Fruit fly (Drosophila melanogaster) whole organism, embryonic: Measurements from ENCODE around the gene GstD10.

Experiments used
- Asciz ChIP-seq: fragments of 200-800 bp; sonication (Bioruptor generic); optimal IDR thresholded peaks from 2 replicates; lab custom pipeline; 2017; ENCODE audit warnings: missing biosample characterization, mild to moderate bottlenecking, missing genetic modification characterization, missing genetic modification reagents
- Bgb ChIP-seq: fragments of 200-800 bp; sonication (Bioruptor generic); IDR thresholded peaks from 2 replicates; pipeline ENCODE4 v1.3.6; 2022; ENCODE audit warnings: missing biosample characterization, missing genetic modification characterization; ENCODE audit not compliant: partially characterized antibody
- BtbVII ChIP-seq: fragments of 200-800 bp; sonication (Bioruptor generic); optimal IDR thresholded peaks from 3 replicates; lab custom pipeline; 2017; ENCODE audit warnings: missing biosample characterization, mild to moderate bottlenecking, missing genetic modification characterization
- CG10209 ChIP-seq: fragments of 200-800 bp; sonication (Bioruptor generic); optimal IDR thresholded peaks from 3 replicates; lab custom pipeline; 2017; ENCODE audit warnings: missing biosample characterization, mild to moderate bottlenecking, missing genetic modification characterization, missing genetic modification reagents
- CG10274 ChIP-seq: fragments of 200-800 bp; sonication (Bioruptor generic); optimal IDR thresholded peaks from 3 replicates; lab custom pipeline; 2017; ENCODE audit warnings: missing biosample characterization, mild to moderate bottlenecking, missing genetic modification characterization
- CG11093 ChIP-seq: fragments of 200-800 bp; sonication (Bioruptor generic); IDR thresholded peaks from 3 replicates; pipeline ENCODE4 v1.3.6; 2022; ENCODE audit warnings: missing biosample characterization, missing genetic modification characterization
- CG11723 ChIP-seq: fragments of 200-800 bp; sonication (Bioruptor generic); optimal IDR thresholded peaks from 2 replicates; lab custom pipeline; 2017; ENCODE audit warnings: missing biosample characterization, mild to moderate bottlenecking, missing genetic modification characterization
- CG13296 ChIP-seq: fragments of 200-800 bp; sonication (Bioruptor generic); optimal IDR thresholded peaks from 3 replicates; lab custom pipeline; 2018; ENCODE audit warnings: missing biosample characterization, mild to moderate bottlenecking, missing genetic modification characterization
- CG13775 ChIP-seq: fragments of 200-800 bp; sonication (Bioruptor generic); optimal IDR thresholded peaks from 3 replicates; lab custom pipeline; 2017; ENCODE audit warnings: missing biosample characterization, mild to moderate bottlenecking, missing genetic modification characterization
- CG15073 ChIP-seq: fragments of 200-800 bp; sonication (Bioruptor generic); optimal IDR thresholded peaks from 2 replicates; lab custom pipeline; 2016; ENCODE audit warnings: missing biosample characterization, missing genetic modification characterization
- CG17385 ChIP-seq: fragments of 200-800 bp; sonication (Bioruptor generic); optimal IDR thresholded peaks from 3 replicates; lab custom pipeline; 2018; ENCODE audit warnings: missing biosample characterization, mild to moderate bottlenecking, missing genetic modification characterization
- CG1792 ChIP-seq: fragments of 200-800 bp; sonication (Bioruptor generic); optimal IDR thresholded peaks from 2 replicates; lab custom pipeline; 2016; ENCODE audit warnings: missing biosample characterization, missing genetic modification characterization
- CG34376 ChIP-seq: fragments of 200-800 bp; sonication (Bioruptor generic); optimal IDR thresholded peaks from 2 replicates; lab custom pipeline; 2018; ENCODE audit warnings: missing biosample characterization, mild to moderate bottlenecking, missing genetic modification characterization
- CG4424 ChIP-seq: fragments of 200-800 bp; sonication (Bioruptor generic); optimal IDR thresholded peaks from 3 replicates; lab custom pipeline; 2016; ENCODE audit warnings: missing biosample characterization, missing genetic modification characterization
- CG6689 ChIP-seq: fragments of 200-800 bp; sonication (Bioruptor generic); IDR thresholded peaks from 2 replicates; pipeline ENCODE4 v1.3.6; 2022; ENCODE audit warnings: missing biosample characterization, missing genetic modification characterization
- CG6813 ChIP-seq: fragments of 200-800 bp; sonication (Bioruptor generic); optimal IDR thresholded peaks from 2 replicates; lab custom pipeline; 2017; ENCODE audit warnings: missing biosample characterization, missing genetic modification characterization, mild to moderate bottlenecking, moderate library complexity, missing genetic modification reagents
- CG7786 ChIP-seq: fragments of 200-800 bp; sonication (Bioruptor generic); optimal IDR thresholded peaks from 2 replicates; lab custom pipeline; 2016; ENCODE audit warnings: missing biosample characterization, missing genetic modification characterization
- CG7963 ChIP-seq: fragments of 200-800 bp; sonication (Bioruptor generic); IDR thresholded peaks from 3 replicates; pipeline ENCODE4 v1.3.6; 2022; ENCODE audit warnings: missing biosample characterization, missing genetic modification characterization; ENCODE audit not compliant: partially characterized antibody
- CG8388 ChIP-seq: fragments of 200-800 bp; sonication (Bioruptor generic); optimal IDR thresholded peaks from 2 replicates; lab custom pipeline; 2019; ENCODE audit warnings: missing biosample characterization, mild to moderate bottlenecking, missing genetic modification characterization, moderate library complexity
- CG9932 ChIP-seq: fragments of 200-800 bp; sonication (Bioruptor generic); IDR thresholded peaks from 2 replicates; pipeline ENCODE4 v1.3.6; 2022; ENCODE audit warnings: missing biosample characterization, missing genetic modification characterization
- Fer2 ChIP-seq: fragments of 200-800 bp; sonication (Bioruptor generic); optimal IDR thresholded peaks from 2 replicates; lab custom pipeline; 2018; ENCODE audit warnings: missing biosample characterization, mild to moderate bottlenecking, missing genetic modification characterization, moderate library complexity
- GATAe ChIP-seq: fragments of 200-800 bp; sonication (Bioruptor generic); conservative IDR thresholded peaks from 2 replicates; pipeline ENCODE4 v1.3.6; 2022; ENCODE audit warnings: missing biosample characterization, missing genetic modification characterization
- Hey ChIP-seq: fragments of 200-800 bp; sonication (Bioruptor generic); optimal IDR thresholded peaks from 3 replicates; lab custom pipeline; 2018; ENCODE audit warnings: missing biosample characterization, mild to moderate bottlenecking, missing genetic modification characterization
- Hr51 ChIP-seq, 2 experiments: fragments of 200-800 bp; sonication (Bioruptor generic); optimal IDR thresholded peaks; 2 replicates in 1 of 2; 3 replicates in 1 of 2; lab custom pipeline; 2016 to 2018; ENCODE audit warnings: missing biosample characterization in 2 of 2, missing genetic modification characterization in 2 of 2, mild to moderate bottlenecking in 1 of 2, moderate library complexity in 1 of 2
- Kr ChIP-seq: fragments of 200-800 bp; sonication (Bioruptor generic); optimal IDR thresholded peaks from 2 replicates; lab custom pipeline; 2017; ENCODE audit warnings: missing biosample characterization, mild to moderate bottlenecking, missing genetic modification characterization
- Meics ChIP-seq: fragments of 200-800 bp; sonication (Bioruptor generic); optimal IDR thresholded peaks from 2 replicates; lab custom pipeline; 2017; ENCODE audit warnings: missing biosample characterization, mild to moderate bottlenecking, missing genetic modification characterization
- Mrtf ChIP-seq: fragments of 200-800 bp; sonication (Bioruptor generic); IDR thresholded peaks from 3 replicates; pipeline ENCODE4 v1.3.6; 2022; ENCODE audit warnings: missing biosample characterization, missing genetic modification characterization
- Optix ChIP-seq: fragments of 200-800 bp; sonication (Bioruptor generic); IDR thresholded peaks from 3 replicates; pipeline ENCODE4 v1.3.6; 2022; ENCODE audit warnings: missing biosample characterization, missing genetic modification characterization
- Xbp1 ChIP-seq: fragments of 200-800 bp; sonication (Bioruptor generic); optimal IDR thresholded peaks from 3 replicates; lab custom pipeline; 2016; ENCODE audit warnings: missing biosample characterization, mild to moderate bottlenecking, missing genetic modification characterization
- ara ChIP-seq: fragments of 200-800 bp; sonication (Bioruptor generic); IDR thresholded peaks from 2 replicates; pipeline ENCODE4 v1.3.6; 2022; ENCODE audit warnings: missing biosample characterization, missing genetic modification characterization
- bowl ChIP-seq: fragments of 200-800 bp; sonication (Bioruptor generic); IDR thresholded peaks from 2 replicates; pipeline ENCODE4 v1.3.6; 2022; ENCODE audit warnings: missing biosample characterization, missing genetic modification characterization
- disco-r ChIP-seq: fragments of 200-800 bp; sonication (Bioruptor generic); optimal IDR thresholded peaks from 2 replicates; lab custom pipeline; 2016; ENCODE audit warnings: missing biosample characterization, missing genetic modification characterization
- dpn ChIP-seq, 2 experiments: fragments of 200-800 bp; sonication (Bioruptor generic); optimal IDR thresholded peaks; 3 replicates each; lab custom pipeline; 2016; ENCODE audit warnings: missing biosample characterization in 2 of 2, missing genetic modification characterization in 2 of 2
- ewg ChIP-seq: fragments of 200-800 bp; sonication (Bioruptor generic); optimal IDR thresholded peaks from 3 replicates; lab custom pipeline; 2017; ENCODE audit warnings: mild to moderate bottlenecking, missing biosample characterization, missing genetic modification reagents, missing genetic modification characterization
- fu2 ChIP-seq: fragments of 200-800 bp; sonication (Bioruptor generic); optimal IDR thresholded peaks from 2 replicates; lab custom pipeline; 2016; ENCODE audit warnings: missing biosample characterization, missing genetic modification characterization
- gsb ChIP-seq: fragments of 200-800 bp; sonication (Bioruptor generic); IDR thresholded peaks from 2 replicates; pipeline ENCODE4 v1.3.6; 2022; ENCODE audit warnings: missing biosample characterization, missing genetic modification characterization
- gt ChIP-seq: fragments of 200-800 bp; sonication (Bioruptor generic); IDR thresholded peaks from 2 replicates; pipeline ENCODE4 v1.3.6; 2022; ENCODE audit warnings: missing biosample characterization, missing genetic modification characterization
- hb ChIP-seq: fragments of 200-800 bp; sonication (Bioruptor generic); IDR thresholded peaks from 3 replicates; pipeline ENCODE4 v1.3.6; 2022; ENCODE audit warnings: missing biosample characterization, missing genetic modification characterization; ENCODE audit not compliant: partially characterized antibody
- ken ChIP-seq: fragments of 200-800 bp; sonication (Bioruptor generic); IDR thresholded peaks from 3 replicates; pipeline ENCODE4 v1.3.6; 2022; ENCODE audit warnings: missing biosample characterization, missing genetic modification characterization
- nmo ChIP-seq: fragments of 200-800 bp; sonication (Bioruptor generic); optimal IDR thresholded peaks from 2 replicates; lab custom pipeline; 2018; ENCODE audit warnings: missing biosample characterization, mild to moderate bottlenecking, missing genetic modification characterization, moderate library complexity
- nom ChIP-seq: fragments of 200-800 bp; sonication (Bioruptor generic); optimal IDR thresholded peaks from 2 replicates; lab custom pipeline; 2017; ENCODE audit warnings: missing biosample characterization, missing genetic modification characterization, mild to moderate bottlenecking, moderate library complexity, missing genetic modification reagents
- p53 ChIP-seq: fragments of 200-800 bp; sonication (Bioruptor generic); optimal IDR thresholded peaks from 2 replicates; lab custom pipeline; 2016; ENCODE audit warnings: missing biosample characterization, missing genetic modification characterization
- rib ChIP-seq: fragments of 200-800 bp; sonication (Bioruptor generic); IDR thresholded peaks from 2 replicates; pipeline ENCODE4 v1.3.6; 2022; ENCODE audit warnings: missing biosample characterization, missing genetic modification characterization
- ssp ChIP-seq: fragments of 200-800 bp; sonication (Bioruptor generic); IDR thresholded peaks from 2 replicates; pipeline ENCODE4 v1.3.6; 2022; ENCODE audit warnings: missing biosample characterization, missing genetic modification characterization
- tll ChIP-seq, 2 experiments: fragments of 200-800 bp in 1 of 2; fragments of >200 bp in 1 of 2; sonication (Bioruptor generic) in 1 of 2; optimal IDR thresholded peaks; 2 replicates each; lab custom pipeline; 2017 to 2019; ENCODE audit warnings: missing biosample characterization in 2 of 2, missing genetic modification characterization in 2 of 2, mild to moderate bottlenecking in 1 of 2, moderate library complexity in 1 of 2
- trh ChIP-seq: fragments of 200-800 bp; sonication (Bioruptor generic); optimal IDR thresholded peaks from 2 replicates; lab custom pipeline; 2016; ENCODE audit warnings: missing biosample characterization, missing genetic modification characterization
- ttk ChIP-seq: fragments of 200-800 bp; sonication (Bioruptor generic); IDR thresholded peaks from 2 replicates; pipeline ENCODE4 v2.1.2; 2022; ENCODE audit warnings: missing biosample characterization, missing genetic modification characterization
- vnd ChIP-seq: fragments of 200-800 bp; sonication (Bioruptor generic); IDR thresholded peaks from 3 replicates; pipeline ENCODE4 v1.3.6; 2022; ENCODE audit warnings: missing biosample characterization, missing genetic modification characterization; ENCODE audit not compliant: partially characterized antibody

Gene GstD10

dm6 chr3R:12406235-12407196, 41.0 kb upstream of the GstD10 start, which contains the start of gene CG5167 (continued):
- TF ChIP-seq Hr51 (GFP tag; optimal IDR thresholded peaks at IDR 0.05; lab: Kevin White, UChicago) (peak in 1 of 2 experiments; percentile 48), vnd (no peak), CG9932 (GFP tag; lab: Robert Waterston, UW) (no peak), fu2 (GFP tag; lab: Kevin White, UChicago) (no peak), Meics (GFP tag; lab: Kevin White, UChicago) (peak; percentile 38), dpn (GFP tag; optimal IDR thresholded peaks at IDR 0.05; lab: Kevin White, UChicago) (peak in 1 of 2 experiments; percentile 49), ewg (GFP tag; lab: Kevin White, UChicago) (no peak), CG11723 (GFP tag; lab: Kevin White, UChicago) (no peak), CG1792 (GFP tag; lab: Kevin White, UChicago) (no peak), GATAe (GFP tag; lab: Robert Waterston, UW) (no peak), CG15073 (GFP tag; lab: Kevin White, UChicago) (no peak), CG7786 (GFP tag; lab: Kevin White, UChicago) (no peak), BtbVII (GFP tag; lab: Kevin White, UChicago) (peak; percentile 63), CG8388 (GFP tag; lab: Kevin White, UChicago) (peak; percentile 24), CG4424 (peak; percentile 11), gt (GFP tag; lab: Robert Waterston, UW) (no peak), ttk (GFP tag; lab: Robert Waterston, UW) (no peak), CG11093 (GFP tag; lab: Robert Waterston, UW) (no peak), p53 (GFP tag; lab: Kevin White, UChicago) (no peak), CG6689 (GFP tag; lab: Robert Waterston, UW) (no peak), rib (no peak), CG13296 (GFP tag; lab: Kevin White, UChicago) (peak; percentile 31), nmo (peak; percentile 22), CG7963 (GFP tag; lab: Robert Waterston, UW) (no peak), ken (GFP tag; lab: Robert Waterston, UW) (no peak), Fer2 (tag; lab: Kevin White, UChicago) (no peak), CG13775 (GFP tag; lab: Kevin White, UChicago) (no peak), Mrtf (GFP tag; lab: Robert Waterston, UW) (no peak), CG17385 (GFP tag; lab: Kevin White, UChicago) (peak; percentile 23), nom (GFP tag; lab: Kevin White, UChicago) (peak; percentile 95), Xbp1 (GFP tag; lab: Kevin White, UChicago) (peak; percentile 28), bowl (no peak), CG10209 (GFP tag; lab: Kevin White, UChicago) (no peak), Kr (GFP tag; lab: Kevin White, UChicago) (no peak), trh (GFP tag; lab: Kevin White, UChicago) (no peak), CG34376 (peak; percentile 76), disco-r (GFP tag; lab: Kevin White, UChicago) (no peak), Asciz (GFP tag; lab: Kevin White, UChicago) (no peak), ara (GFP tag; lab: Robert Waterston, UW) (no peak), tll (GFP tag; optimal IDR thresholded peaks at IDR 0.05; lab: Kevin White, UChicago) (no peak), CG10274 (no peak), ssp (GFP tag; lab: Robert Waterston, UW) (no peak), CG6813 (no peak), hb (GFP tag; lab: Robert Waterston, UW) (no peak), Hey (tag; lab: Kevin White, UChicago) (no peak), Optix (no peak), gsb (GFP tag; lab: Robert Waterston, UW) (no peak), Bgb (GFP tag; lab: Robert Waterston, UW) (no peak)
